Worm (Caenorhabditis elegans) whole organism, L4/young adult: Measurements from ENCODE around the gene asp-17.

Experiments
- W03F9.2 ChIP-seq: fragments of 150-350 bp; optimal IDR thresholded peaks from 2 replicates; lab custom pipeline; 2014; ENCODE audit warnings: missing biosample characterization, missing genetic modification characterization
- dao-5 ChIP-seq: sonication (generic microtip); optimal IDR thresholded peaks from 2 replicates; lab custom pipeline; 2016; ENCODE audit warnings: missing genotype, missing genetic modification characterization, moderate library complexity, missing compliant biosample characterization
- him-1 ChIP-seq: sonication (generic microtip); optimal IDR thresholded peaks from 2 replicates; lab custom pipeline; 2016; ENCODE audit warnings: missing genotype, missing genetic modification reagents, missing genetic modification characterization, missing compliant biosample characterization

The asp-17 gene

DNA sequence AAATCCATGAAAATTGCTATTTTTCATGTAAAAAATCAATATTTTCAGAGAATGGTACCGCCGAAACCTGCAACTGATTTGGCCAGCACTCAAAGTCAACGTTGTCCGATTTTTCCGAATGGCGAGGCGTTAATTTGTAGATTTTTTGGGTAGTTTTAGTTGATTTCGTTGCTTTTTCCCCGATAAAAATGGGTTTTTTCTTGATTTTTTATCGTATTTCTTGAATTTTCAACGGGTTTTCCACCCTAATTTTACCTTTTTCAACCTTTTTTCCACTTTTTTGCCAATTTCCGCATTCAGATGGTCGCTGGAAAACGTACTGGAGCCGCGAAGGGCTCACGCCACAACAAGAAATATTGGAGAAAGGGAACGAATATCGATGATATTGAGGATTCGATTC, 35.5 kb downstream of the asp-17 start, which contains the start of gene Y39B6A.33:
TSS of gene Y39B6A.33 (plus strand) at position 301 of the 400 bp plus-strand sequence.
- TF ChIP-seq dao-5 (tag; lab: Kevin White, UChicago) (no peak), W03F9.2 (tag; lab: Kevin White, UChicago) (no peak), him-1 (tag; lab: Kevin White, UChicago) (no peak)

DNA sequence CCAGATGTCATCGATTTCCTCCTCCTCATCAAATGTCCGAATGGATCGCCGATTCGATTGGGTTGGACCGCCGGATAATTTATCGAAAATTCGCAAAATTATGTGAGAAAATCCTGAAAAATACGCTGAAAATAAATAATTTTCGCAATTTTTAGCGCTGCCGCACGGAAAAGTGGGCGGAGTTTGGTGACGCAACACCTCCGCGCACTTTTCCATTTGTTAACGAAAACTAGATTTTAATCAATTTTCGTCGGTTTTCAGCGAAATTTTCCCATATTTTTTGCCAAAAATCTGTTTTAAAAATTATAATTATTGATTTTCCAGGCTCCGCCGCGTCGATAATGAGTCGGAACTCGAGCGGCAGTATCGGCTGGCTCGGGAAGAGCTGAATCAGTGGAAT, 36.1 kb downstream of the asp-17 start, which contains the start of gene Y39B6A.34:
TSS of gene Y39B6A.34 (plus strand) at position 3 of the 400 bp plus-strand sequence.
- TF ChIP-seq him-1 (tag; lab: Kevin White, UChicago) (no peak), dao-5 (tag; lab: Kevin White, UChicago) (no peak), W03F9.2 (tag; lab: Kevin White, UChicago) (no peak)

DNA sequence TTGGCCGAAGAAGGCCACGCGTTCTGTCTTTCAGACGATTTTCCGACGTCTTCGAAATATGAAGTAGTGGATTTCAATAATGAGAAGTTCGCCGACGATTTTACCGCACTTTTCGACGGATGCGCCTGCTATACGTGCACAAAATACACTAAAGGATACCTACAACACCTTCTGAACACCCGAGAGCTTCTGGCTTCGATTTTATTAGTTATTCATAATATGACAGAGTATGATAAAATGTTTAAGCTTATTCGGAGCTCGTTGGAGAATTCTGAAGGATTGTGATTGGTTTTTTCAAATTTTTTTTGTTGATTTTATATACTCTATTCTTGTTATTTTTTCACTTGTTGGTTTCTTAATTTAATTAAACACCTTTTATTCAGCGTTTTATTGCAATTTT, 36.6 kb downstream of the asp-17 start:
- no peak for TF ChIP-seq dao-5 (tag; lab: Kevin White, UChicago)
- no peak for TF ChIP-seq him-1 (tag; lab: Kevin White, UChicago)
- no peak for TF ChIP-seq W03F9.2 (tag; lab: Kevin White, UChicago)

DNA sequence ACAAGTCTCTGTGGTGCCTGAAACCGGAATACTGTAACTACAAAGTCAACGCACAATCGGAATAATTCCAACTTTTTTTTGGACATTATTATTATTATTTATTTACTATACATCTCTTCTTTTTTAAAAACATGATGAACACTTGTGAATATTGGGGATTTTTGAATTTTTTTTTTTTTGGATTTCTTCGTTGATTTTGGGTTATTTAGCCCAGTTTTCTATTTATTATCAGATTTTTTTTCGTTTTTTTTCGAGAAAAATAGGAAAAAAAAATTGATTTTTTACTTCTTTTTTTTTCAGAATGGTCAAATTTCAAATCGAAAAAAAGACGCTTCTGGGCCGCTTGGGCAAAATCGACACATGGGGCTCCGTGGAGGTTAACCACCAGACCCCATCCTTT, 39.1 kb downstream of the asp-17 start, which contains the start of gene tgt-2:
TSS of gene tgt-2 (plus strand) at position 301 of the 400 bp plus-strand sequence.
- TF ChIP-seq W03F9.2 (tag; lab: Kevin White, UChicago): no peak
- TF ChIP-seq dao-5 (tag; lab: Kevin White, UChicago): no peak
- no peak for TF ChIP-seq him-1 (tag; lab: Kevin White, UChicago)

DNA sequence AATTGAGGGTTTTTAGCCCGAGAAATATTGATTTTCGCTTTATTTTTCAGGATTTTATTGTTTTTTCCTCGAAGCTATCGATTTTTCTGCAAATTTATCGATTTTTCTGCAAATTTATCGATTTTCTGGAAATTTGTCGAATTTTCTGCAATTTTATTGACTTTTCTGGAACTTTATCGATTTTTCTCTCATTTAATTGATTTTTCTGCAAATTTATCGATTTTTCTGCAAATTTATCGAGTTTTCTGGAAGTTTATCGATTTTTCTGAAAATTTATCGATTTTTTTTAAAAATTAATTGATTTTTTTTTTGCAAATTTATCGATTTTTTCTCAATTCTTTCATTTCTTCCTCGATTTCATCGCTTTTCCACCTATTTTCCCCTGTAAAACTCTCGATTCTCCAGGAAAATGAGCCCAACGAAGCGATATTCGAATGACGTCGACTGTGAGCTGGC, 43.6 kb downstream of the asp-17 start, which contains the start of gene gtf-2F2:
TSS of gene gtf-2F2 (plus strand) at position 406 of the 456 bp plus-strand sequence.
- TF ChIP-seq W03F9.2 (tag; lab: Kevin White, UChicago): no peak
- no peak for TF ChIP-seq him-1 (tag; lab: Kevin White, UChicago)
- no peak for TF ChIP-seq dao-5 (tag; lab: Kevin White, UChicago)

DNA sequence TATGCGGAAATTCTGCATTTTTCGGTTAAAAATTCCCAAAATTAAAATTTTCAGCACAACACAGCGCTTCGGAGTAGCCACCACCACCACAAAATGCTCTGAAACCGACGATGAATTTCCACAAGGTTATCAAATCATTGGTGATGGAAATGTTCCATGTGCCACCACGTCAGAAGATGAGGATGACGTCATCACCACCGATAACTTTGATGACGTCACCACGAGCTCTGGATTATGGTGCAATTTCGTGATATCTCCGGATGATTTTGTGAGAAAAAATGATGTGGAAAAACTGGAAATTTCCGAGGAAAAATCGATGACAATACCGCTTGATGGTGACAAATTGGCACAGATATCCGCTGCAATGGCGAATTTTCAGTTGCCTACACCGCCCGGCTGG, 44.1 kb downstream of the asp-17 start:
- TF ChIP-seq W03F9.2 (tag; lab: Kevin White, UChicago) (no peak), him-1 (tag; lab: Kevin White, UChicago) (no peak), dao-5 (tag; lab: Kevin White, UChicago) (no peak)

DNA sequence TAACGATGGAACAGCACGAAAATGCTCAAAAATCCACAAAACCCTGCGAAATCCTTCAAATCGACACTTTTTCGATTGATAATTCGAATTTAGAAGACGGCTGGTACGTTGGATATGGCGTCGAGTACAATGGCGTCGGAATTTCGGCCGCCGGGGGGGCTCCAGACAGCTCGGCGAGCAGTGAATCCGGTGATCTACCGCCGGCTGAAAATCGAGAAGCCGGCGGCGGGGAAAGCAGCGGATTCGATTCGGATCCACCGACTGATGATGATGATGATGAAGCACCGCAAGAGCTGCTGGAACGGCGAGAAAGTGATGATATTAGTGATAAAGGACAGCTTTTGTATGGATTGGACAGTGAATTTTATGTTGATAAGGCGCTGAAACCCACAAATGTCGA, 46.2 kb downstream of the asp-17 start:
- TF ChIP-seq him-1 (tag; lab: Kevin White, UChicago) (no peak), W03F9.2 (tag; lab: Kevin White, UChicago) (no peak), dao-5 (tag; lab: Kevin White, UChicago) (no peak)

DNA sequence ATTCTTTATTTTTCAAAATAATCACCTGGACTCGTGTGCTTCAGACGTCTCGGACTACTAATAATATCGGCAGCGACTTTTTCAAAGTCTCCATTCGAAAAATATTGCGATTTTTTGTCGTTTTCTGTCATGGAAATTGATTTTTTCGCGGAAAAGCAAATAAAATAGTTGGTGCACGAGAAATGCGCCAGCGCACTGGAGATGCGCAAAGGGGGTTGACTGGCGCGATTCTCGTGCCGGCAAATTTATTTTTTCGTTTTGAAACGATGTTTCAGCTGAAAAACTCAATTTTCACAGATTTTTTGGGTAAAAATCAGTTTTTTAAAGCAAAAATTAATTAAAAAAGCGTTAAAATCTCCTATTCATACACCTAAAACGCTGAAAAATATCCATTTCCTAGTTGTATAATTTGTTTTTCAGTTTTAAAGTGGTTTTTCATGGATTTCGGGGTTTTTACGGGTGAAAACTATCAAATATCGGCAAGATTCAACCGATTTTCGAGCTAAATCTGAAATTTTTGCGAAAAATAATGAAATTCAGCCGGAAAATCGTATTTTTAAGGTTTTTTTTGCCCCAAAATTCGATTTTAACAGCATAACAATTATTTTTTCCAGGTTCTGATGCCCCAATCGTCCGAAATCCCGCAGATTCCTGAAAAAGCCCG, 46.8 kb downstream of the asp-17 start, which contains the start of the genes reps-1 and Y39B6A.37:
TSS of gene reps-1 (minus strand) at position 263 of the 664 bp plus-strand sequence.
TSS of gene Y39B6A.37 (plus strand) at position 614 of the 664 bp plus-strand sequence.
- peak; percentile 42 for TF ChIP-seq W03F9.2 (tag; lab: Kevin White, UChicago)
- no peak for TF ChIP-seq dao-5 (tag; lab: Kevin White, UChicago)

DNA sequence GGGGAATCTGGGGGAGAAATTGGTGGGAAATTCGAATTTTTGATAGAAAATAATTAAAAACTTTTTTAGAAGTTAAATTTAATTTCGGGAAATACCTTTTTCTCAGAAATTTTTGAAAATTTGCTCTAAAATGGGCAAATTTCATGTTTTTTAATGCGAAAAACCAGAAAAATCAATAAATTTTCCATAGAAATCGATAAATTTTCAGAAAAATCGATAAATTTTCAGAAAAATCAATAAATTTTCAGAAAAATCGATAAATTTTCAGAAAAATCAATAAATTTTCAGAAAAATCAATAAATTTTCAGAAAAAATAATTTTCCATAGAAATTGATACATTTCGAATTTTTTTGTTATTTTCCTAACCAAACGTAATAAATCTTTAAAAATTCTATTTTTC, 51.0 kb downstream of the asp-17 start:
- no peak for TF ChIP-seq W03F9.2 (tag; lab: Kevin White, UChicago)
- no peak for TF ChIP-seq dao-5 (tag; lab: Kevin White, UChicago)
- no peak for TF ChIP-seq him-1 (tag; lab: Kevin White, UChicago)
